Worm (Caenorhabditis elegans) whole organism, L2 larva: ENCODE data around the gene F13C5.2.

Source experiments
- alr-1 ChIP-seq: fragments of 150-350 bp; optimal IDR thresholded peaks from 2 replicates; lab custom pipeline; 2014; ENCODE audit warnings: missing biosample characterization, missing genetic modification characterization
- elt-1 ChIP-seq: fragments of 150-350 bp; optimal IDR thresholded peaks from 2 replicates; lab custom pipeline; 2014; ENCODE audit warnings: missing biosample characterization, missing genetic modification characterization
- fos-1 ChIP-seq: fragments of 150-350 bp; optimal IDR thresholded peaks from 2 replicates; lab custom pipeline; 2014; ENCODE audit warnings: missing biosample characterization, missing genetic modification characterization
- lin-13 ChIP-seq: fragments of 150-350 bp; optimal IDR thresholded peaks from 2 replicates; lab custom pipeline; 2014; ENCODE audit warnings: missing biosample characterization, missing genetic modification reagents, missing genetic modification characterization
- nhr-11 ChIP-seq: fragments of 150-350 bp; optimal IDR thresholded peaks from 2 replicates; lab custom pipeline; 2014; ENCODE audit warnings: missing biosample characterization, missing genetic modification characterization
- nhr-77 ChIP-seq: fragments of 150-350 bp; optimal IDR thresholded peaks from 2 replicates; lab custom pipeline; 2014; ENCODE audit warnings: missing biosample characterization, missing genetic modification characterization
- unc-55 ChIP-seq: fragments of 150-350 bp; sonication (generic microtip); optimal IDR thresholded peaks from 3 replicates; lab custom pipeline; 2014; ENCODE audit warnings: missing biosample characterization, missing genetic modification reagents, missing genetic modification characterization

DNA sequence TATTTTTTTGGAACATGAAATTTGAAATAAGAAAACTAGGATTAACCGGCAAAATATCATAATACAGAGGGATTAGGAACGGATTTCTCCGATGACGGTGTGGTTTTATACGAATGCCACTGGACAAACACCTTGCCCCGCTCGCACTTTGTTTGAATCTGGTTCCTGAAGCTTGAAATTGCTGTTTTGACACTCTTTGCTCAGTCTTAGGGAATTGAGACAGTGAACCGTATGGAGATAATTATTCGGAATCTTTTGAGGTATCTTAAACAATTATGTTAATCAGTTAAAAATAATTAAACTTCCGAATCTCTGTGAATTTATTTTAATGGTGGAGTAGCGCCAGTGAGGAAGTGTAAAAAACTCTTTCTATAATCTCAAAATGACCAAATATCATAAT lies 5.7 kb downstream of the F13C5.2 start, which contains the start of gene F13C5.3:
- no peak for TF ChIP-seq alr-1 (tag; lab: Kevin White, UChicago)
- no peak for TF ChIP-seq nhr-11 (tag; lab: Kevin White, UChicago)
- TF ChIP-seq fos-1 (tag; lab: Kevin White, UChicago) = no peak
- no peak for TF ChIP-seq lin-13 (GFP tag; lab: Kevin White, UChicago)
- TF ChIP-seq elt-1 = no peak
- no peak for TF ChIP-seq unc-55 (GFP tag; lab: Kevin White, UChicago)
- TF ChIP-seq nhr-77 (tag; lab: Kevin White, UChicago) = no peak
